Fruit fly (Drosophila melanogaster) Kc167 (cell line): ENCODE data around the gene CG12480.

ENCODE experiments used
- Myc ChIP-seq: fragments of >200 bp; optimal IDR thresholded peaks from 2 replicates; lab custom pipeline; 2017; ENCODE audit warnings: missing external identifiers
- Sin3A ChIP-seq: fragments of >200 bp; optimal IDR thresholded peaks from 2 replicates; lab custom pipeline; 2018; ENCODE audit warnings: missing external identifiers
- h ChIP-seq: fragments of >200 bp; optimal IDR thresholded peaks from 3 replicates; lab custom pipeline; 2018; ENCODE audit warnings: missing external identifiers
- insv ChIP-seq: fragments of >200 bp; optimal IDR thresholded peaks from 3 replicates; lab custom pipeline; 2018; ENCODE audit warnings: missing external identifiers
- psq ChIP-seq: fragments of >200 bp; optimal IDR thresholded peaks from 2 replicates; lab custom pipeline; 2017; ENCODE audit warnings: missing external identifiers
- ttk ChIP-seq: sonication (Bioruptor generic); optimal IDR thresholded peaks from 2 replicates; lab custom pipeline; 2017; ENCODE audit warnings: missing external identifiers

CG12480 gene

dm6 chrX:14211250-14211944 lies 42.0 kb downstream of the CG12480 start:
- no peak for TF ChIP-seq ttk
- TF ChIP-seq psq = no peak
- no peak for TF ChIP-seq Sin3A (lab: Kevin White, UChicago)
- TF ChIP-seq insv (lab: Kevin White, UChicago) = no peak
- TF ChIP-seq Myc (lab: Kevin White, UChicago) = no peak
- TF ChIP-seq h (lab: Kevin White, UChicago) = no peak

dm6 chrX:14212147-14212792 lies 42.9 kb downstream of the CG12480 start:
- no peak for TF ChIP-seq psq
- no peak for TF ChIP-seq Sin3A (lab: Kevin White, UChicago)
- TF ChIP-seq Myc (lab: Kevin White, UChicago) = no peak
- no peak for TF ChIP-seq insv (lab: Kevin White, UChicago)
- no peak for TF ChIP-seq h (lab: Kevin White, UChicago)
- no peak for TF ChIP-seq ttk

dm6 chrX:14213509-14214154 lies 44.2 kb downstream of the CG12480 start:
- no peak for TF ChIP-seq psq
- no peak for TF ChIP-seq h (lab: Kevin White, UChicago)
- no peak for TF ChIP-seq ttk
- no peak for TF ChIP-seq Sin3A (lab: Kevin White, UChicago)
- no peak for TF ChIP-seq insv (lab: Kevin White, UChicago)
- no peak for TF ChIP-seq Myc (lab: Kevin White, UChicago)

- TF ChIP-seq psq (no peak), insv (lab: Kevin White, UChicago) (no peak), ttk (no peak), Sin3A (lab: Kevin White, UChicago) (no peak), Myc (lab: Kevin White, UChicago) (no peak), h (lab: Kevin White, UChicago) (no peak)
Observed at dm6 chrX:14214505-14215449, 45.4 kb downstream of the CG12480 start.

- no peak for TF ChIP-seq Sin3A (lab: Kevin White, UChicago)
- no peak for TF ChIP-seq psq
- no peak for TF ChIP-seq insv (lab: Kevin White, UChicago)
- TF ChIP-seq Myc (lab: Kevin White, UChicago) = no peak
- TF ChIP-seq ttk = no peak
- no peak for TF ChIP-seq h (lab: Kevin White, UChicago)
Observed at dm6 chrX:14215834-14216233, 46.4 kb downstream of the CG12480 start.

- TF ChIP-seq h (lab: Kevin White, UChicago) (no peak), psq (no peak), insv (lab: Kevin White, UChicago) (no peak), Sin3A (lab: Kevin White, UChicago) (no peak), Myc (lab: Kevin White, UChicago) (no peak), ttk (no peak)
Observed at dm6 chrX:14216844-14217243, 47.5 kb downstream of the CG12480 start.

dm6 chrX:14218045-14218483 lies 48.7 kb downstream of the CG12480 start:
- TF ChIP-seq psq = no peak
- no peak for TF ChIP-seq Sin3A (lab: Kevin White, UChicago)
- no peak for TF ChIP-seq ttk
- TF ChIP-seq Myc (lab: Kevin White, UChicago) = no peak
- no peak for TF ChIP-seq insv (lab: Kevin White, UChicago)
- TF ChIP-seq h (lab: Kevin White, UChicago) = no peak
